Worm (Caenorhabditis elegans): Measurements from ENCODE around the gene ZK1086.3.

DNA sequence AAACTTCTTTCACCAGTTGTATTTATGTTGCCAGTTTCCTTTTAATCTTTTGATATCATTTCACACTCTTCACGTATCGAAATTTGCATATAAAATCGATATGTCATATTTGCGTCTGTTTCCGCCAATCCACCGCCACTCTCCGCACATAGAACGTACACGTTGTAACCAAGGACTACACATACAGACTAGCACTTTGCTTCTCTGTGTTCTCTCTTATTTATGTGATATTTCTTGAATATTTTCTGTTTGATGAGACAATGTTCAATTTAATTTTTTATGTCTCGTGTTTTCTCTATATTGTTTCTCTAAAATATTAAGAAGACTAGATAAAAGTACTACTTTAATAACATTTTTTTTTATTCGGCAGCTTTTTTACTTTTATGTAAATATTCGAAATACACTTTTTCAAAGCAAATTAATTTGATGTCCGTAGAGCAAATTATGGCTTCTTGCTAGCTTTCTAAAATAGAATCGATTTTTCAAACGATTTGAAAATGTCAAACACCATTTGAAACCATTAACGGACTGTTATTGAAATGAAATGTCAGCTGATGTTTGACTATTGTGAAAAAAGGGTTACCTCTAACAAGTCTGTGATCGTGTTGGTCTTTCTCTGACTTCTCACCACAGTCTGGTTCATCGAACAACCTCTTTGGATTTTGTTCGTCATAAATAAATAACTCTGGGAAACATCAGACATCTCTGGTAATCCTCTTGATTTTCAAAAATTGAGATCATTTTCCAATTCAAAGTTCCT lies 37.6 kb upstream of the ZK1086.3 start:
- no peak for TF ChIP-seq nhr-25 (tag; optimal IDR thresholded peaks at IDR 0.05)
- TF ChIP-seq nhr-237 (tag; optimal IDR thresholded peaks at IDR 0.05): no peak
- TF ChIP-seq ama-1 (optimal IDR thresholded peaks at IDR 0.05): no peak
- TF ChIP-seq snpc-4 (tag; optimal IDR thresholded peaks at IDR 0.05): no peak
- no peak for TF ChIP-seq unc-39 (tag; optimal IDR thresholded peaks at IDR 0.05)
- TF ChIP-seq nhr-67 (tag; optimal IDR thresholded peaks at IDR 0.05): no peak
- TF ChIP-seq sea-2 (GFP tag; optimal IDR thresholded peaks at IDR 0.05): no peak
- no peak for TF ChIP-seq ztf-11 (tag; optimal IDR thresholded peaks at IDR 0.05)
- no peak for TF ChIP-seq ZK546.5 (tag; optimal IDR thresholded peaks at IDR 0.05)
- no peak for TF ChIP-seq fkh-10 (GFP tag; optimal IDR thresholded peaks at IDR 0.05)
- no peak for TF ChIP-seq ceh-28 (tag; optimal IDR thresholded peaks at IDR 0.05)

Measured in whole organism, L3 larva.